Worm (Caenorhabditis elegans): ENCODE measurements around the gene col-160.

DNA sequence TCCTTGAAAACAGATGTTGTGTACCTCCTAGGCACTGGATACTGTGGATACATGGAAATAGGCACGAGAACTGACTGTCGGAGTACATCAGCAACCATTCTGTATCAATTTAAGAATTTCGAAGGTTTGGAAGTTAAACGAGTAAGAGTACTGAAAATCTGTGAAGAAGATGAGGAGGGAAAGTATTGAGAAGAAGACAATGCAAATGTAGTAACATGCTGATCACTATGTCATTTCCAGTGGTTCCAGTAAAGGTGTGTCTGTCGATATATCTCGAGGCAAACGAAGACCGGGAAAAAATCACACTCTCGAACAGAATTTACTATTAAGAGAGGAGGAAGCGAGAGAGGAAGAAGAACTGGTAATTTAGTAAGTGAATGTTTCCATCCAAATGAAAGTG lies 34.5 kb upstream of the col-160 start, which contains the start of gene dmd-10:
- TF ChIP-seq lin-15B (tag; optimal IDR thresholded peaks at IDR 0.05) (no peak), rbr-2 (tag; optimal IDR thresholded peaks at IDR 0.05) (no peak), mes-2 (tag; optimal IDR thresholded peaks at IDR 0.05; ENCODE audit: poor library complexity, severe bottlenecking) (no peak)
